Fruit fly (Drosophila melanogaster) whole organism, pupa: ENCODE measurements around the gene Cipc.

ENCODE experiments used
- CG10348 ChIP-seq: fragments of 200-800 bp; sonication (Bioruptor generic); IDR thresholded peaks from 2 replicates; pipeline ENCODE4 v1.3.6; 2022; ENCODE audit warnings: missing biosample characterization, missing genetic modification characterization
- CG14655 ChIP-seq: fragments of 200-800 bp; sonication (Bioruptor generic); optimal IDR thresholded peaks from 3 replicates; lab custom pipeline; 2017; ENCODE audit warnings: mild to moderate bottlenecking, missing biosample characterization, missing genetic modification reagents, missing genetic modification characterization
- CG34367 ChIP-seq: fragments of 200-800 bp; sonication (Bioruptor generic); optimal IDR thresholded peaks from 2 replicates; lab custom pipeline; 2018; ENCODE audit warnings: missing biosample characterization, mild to moderate bottlenecking, missing genetic modification characterization
- CG9948 ChIP-seq: fragments of 200-800 bp; sonication (Bioruptor generic); optimal IDR thresholded peaks from 2 replicates; lab custom pipeline; 2018; ENCODE audit warnings: missing biosample characterization, mild to moderate bottlenecking, missing genetic modification characterization, moderate library complexity
- EcR ChIP-seq: fragments of 200-800 bp; sonication (Bioruptor generic); optimal IDR thresholded peaks from 3 replicates; lab custom pipeline; 2019; ENCODE audit warnings: missing biosample characterization, missing genetic modification characterization, mild to moderate bottlenecking, moderate library complexity, missing genetic modification reagents
- Ets98B ChIP-seq: fragments of 200-800 bp; sonication (Bioruptor generic); IDR thresholded peaks from 2 replicates; pipeline ENCODE4 v1.3.6; 2022; ENCODE audit warnings: missing biosample characterization, missing genetic modification characterization
- Pif1A ChIP-seq: fragments of 200-800 bp; sonication (Bioruptor generic); optimal IDR thresholded peaks from 3 replicates; lab custom pipeline; 2016; ENCODE audit warnings: missing biosample characterization, missing genetic modification characterization
- fd96Ca ChIP-seq: fragments of 200-800 bp; sonication (Bioruptor generic); IDR thresholded peaks from 3 replicates; pipeline ENCODE4 v1.3.6; 2022; ENCODE audit warnings: missing biosample characterization, missing genetic modification characterization
- gl ChIP-seq: fragments of 200-800 bp; sonication (Bioruptor generic); optimal IDR thresholded peaks from 2 replicates; lab custom pipeline; 2018; ENCODE audit warnings: missing biosample characterization, mild to moderate bottlenecking, missing genetic modification characterization

dm6 chr3R:26137189-26137588 lies 30.5 kb downstream of the Cipc start:
- TF ChIP-seq EcR (no peak), Pif1A (no peak), CG34367 (tag; lab: Kevin White, UChicago) (no peak), CG10348 (GFP tag; lab: Robert Waterston, UW) (no peak), fd96Ca (GFP tag; lab: Robert Waterston, UW) (no peak), CG9948 (tag; lab: Kevin White, UChicago) (no peak), CG14655 (GFP tag; lab: Kevin White, UChicago) (no peak), Ets98B (no peak), gl (tag; lab: Kevin White, UChicago) (no peak)
